Fruit fly (Drosophila melanogaster) whole organism, larva: Measurements from ENCODE around the gene CG7824.

Experiments
- noc ChIP-seq: fragments of 200-800 bp; sonication (Bioruptor generic); optimal IDR thresholded peaks from 3 replicates; lab custom pipeline; 2019; ENCODE audit warnings: missing biosample characterization, mild to moderate bottlenecking, missing genetic modification characterization, moderate library complexity

CG7824 gene

DNA sequence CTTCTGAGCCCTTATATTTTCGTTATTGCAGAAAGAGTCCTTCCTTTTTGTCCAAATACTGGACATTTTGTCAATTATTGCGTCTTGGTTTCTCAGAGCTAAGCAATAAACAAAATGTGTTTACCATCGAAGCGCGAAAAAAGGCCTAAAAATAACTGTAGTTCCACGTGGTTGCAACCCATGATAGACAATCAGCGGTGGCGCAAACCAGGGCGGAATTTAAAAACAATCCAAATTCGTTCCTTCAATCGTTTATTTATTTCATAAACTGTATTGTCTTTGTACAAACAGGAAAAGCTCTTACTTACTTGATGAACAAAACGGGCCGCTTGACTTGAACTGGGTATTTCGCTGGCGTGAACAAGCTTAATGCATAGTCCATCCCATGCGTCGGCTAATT, at the start of gene CG7824:
Gene CG7824 (minus strand): TSS at position 131 of the 400 bp plus-strand sequence.
- no peak for TF ChIP-seq noc (tag; lab: Kevin White, UChicago)

DNA sequence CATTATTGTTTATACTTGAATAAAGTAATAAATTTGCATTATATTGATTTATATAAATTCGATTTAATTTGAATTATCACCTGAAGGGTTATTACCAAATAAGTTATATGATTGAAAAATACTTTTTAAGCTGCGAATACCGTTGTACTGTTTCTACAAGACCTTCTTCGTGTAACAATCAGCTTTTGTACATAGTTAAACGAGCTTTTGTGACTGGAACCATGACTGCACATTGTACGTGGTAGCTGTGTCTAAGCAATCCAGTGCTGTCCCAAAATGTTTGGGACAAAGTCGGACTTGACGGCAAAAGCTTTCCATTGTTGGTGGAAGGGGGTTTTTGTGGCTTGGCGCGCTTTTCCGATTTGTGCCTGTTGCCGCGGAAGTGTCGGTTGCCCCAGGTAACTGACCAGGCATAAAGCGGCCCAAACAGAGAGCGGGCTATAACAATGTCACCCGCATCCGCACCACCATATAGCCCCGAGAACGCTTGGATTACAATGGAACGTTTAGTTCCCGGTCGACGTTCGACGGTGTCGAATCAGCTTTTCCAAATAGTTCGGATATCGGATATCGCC, 49.0 kb upstream of the CG7824 start, which contains the start of gene CG31036:
Gene CG31036 (plus strand): TSS at position 507 of the 575 bp plus-strand sequence.
- TF ChIP-seq noc (tag; lab: Kevin White, UChicago): no peak

DNA sequence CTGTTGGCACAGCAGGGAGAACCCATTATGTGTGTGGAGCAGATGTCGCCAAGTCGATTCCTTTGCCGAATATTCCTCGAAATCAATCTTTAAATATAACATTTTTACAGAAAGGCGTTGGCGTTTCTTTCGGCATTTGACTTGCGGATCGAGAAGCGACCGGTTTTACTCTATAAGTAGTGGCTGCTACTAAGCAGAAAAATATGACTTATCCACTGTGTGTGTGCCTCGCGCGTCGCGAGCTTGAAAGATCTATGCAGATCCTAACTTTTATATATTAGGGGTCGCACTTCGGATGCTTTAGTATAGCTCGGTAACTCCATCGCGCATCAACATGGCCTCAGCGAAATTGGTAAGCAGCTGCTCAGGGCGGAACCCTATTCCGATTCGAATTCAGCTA, 46.4 kb upstream of the CG7824 start, which contains the start of gene CG15515:
Gene CG15515 (plus strand): TSS at position 301 of the 400 bp plus-strand sequence.
- no peak for TF ChIP-seq noc (tag; lab: Kevin White, UChicago)

DNA sequence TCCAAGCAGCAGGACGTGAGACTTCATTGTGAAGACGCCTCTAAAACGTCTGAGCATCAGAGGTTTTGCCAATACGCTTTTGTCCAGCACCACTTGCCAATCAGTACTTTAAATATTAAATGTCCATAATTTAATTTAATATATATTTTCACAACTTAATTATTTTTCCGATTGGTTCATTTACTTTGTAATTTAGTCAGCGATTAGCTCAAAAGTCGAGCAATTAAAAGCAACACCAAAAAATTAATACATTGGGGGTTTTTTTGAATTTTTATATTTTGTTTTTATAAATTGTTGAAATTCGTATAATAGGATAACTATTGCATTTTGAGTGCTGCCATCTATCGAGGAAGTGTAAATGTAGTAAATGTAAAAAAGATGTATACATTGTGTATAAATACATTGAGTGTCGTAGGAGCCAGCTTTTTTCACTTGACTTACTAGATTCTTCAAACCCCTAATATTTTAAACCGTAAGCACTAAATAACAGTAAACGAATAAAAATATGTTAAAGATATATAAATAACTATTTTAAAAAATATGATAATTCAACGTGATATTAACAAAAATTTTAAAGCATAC, 45.1 kb upstream of the CG7824 start, which contains the start of gene CG15517:
Gene CG15517 (minus strand): TSS at position 51 of the 582 bp plus-strand sequence.
- TF ChIP-seq noc (tag; lab: Kevin White, UChicago): no peak

DNA sequence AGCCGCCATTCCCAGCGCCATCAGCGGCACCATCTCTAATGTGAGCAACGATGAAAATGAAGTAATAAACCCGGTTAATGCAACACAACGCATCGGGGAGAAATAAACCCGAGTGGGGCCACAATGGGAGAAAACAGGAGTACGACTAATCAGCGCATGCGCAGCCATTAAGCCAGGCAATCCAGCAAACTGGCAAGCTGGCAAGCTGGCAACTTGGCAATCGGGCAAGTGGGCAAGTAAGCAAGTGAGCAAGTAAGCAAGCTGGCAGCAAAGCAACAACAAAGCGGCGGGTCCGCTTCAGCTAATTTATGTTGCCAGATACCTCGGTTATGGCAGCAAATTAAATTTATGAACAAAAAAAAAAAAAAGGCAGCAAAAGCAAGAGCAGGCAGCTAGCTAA, 40.9 kb upstream of the CG7824 start:
- TF ChIP-seq noc (tag; lab: Kevin White, UChicago): no peak

DNA sequence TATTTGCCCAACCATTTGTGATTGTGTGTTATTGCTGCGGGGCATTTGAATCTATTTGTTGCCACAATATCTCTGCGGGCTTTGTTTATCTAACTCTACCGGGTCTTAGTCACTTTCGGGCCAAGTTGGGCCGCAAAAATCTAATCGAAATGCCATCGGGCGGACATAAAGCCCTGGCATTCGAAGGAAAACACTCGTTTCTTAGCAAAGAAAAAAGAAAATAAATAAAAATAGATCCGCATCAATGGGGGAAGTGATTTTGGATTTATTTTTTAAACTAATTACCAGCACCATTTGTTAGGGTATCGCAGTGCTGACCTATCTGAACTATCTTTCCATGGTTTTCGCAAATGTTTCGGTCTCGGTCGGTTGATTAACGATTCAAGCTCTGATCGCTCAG, 39.9 kb upstream of the CG7824 start:
- peak; percentile 50 for TF ChIP-seq noc (tag; lab: Kevin White, UChicago)

DNA sequence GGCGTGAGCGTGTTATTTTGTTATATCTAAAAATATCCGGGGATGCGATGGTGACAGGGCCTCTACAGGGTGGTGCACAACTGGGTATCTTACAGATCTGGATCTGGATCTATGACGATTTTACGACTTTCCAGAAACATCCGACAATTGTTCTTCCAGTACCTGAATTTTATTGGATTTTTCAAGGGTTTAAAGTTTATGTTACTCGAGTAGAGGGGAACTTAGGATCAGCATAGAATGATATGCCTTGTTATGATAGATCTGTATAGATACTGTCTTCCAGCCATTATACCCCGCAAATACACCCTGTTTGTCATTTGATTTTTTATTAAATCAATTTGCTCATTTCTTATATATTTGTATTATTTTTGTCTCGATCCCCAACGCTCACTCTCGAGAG, 35.7 kb upstream of the CG7824 start:
- TF ChIP-seq noc (tag; lab: Kevin White, UChicago): peak; percentile 67

DNA sequence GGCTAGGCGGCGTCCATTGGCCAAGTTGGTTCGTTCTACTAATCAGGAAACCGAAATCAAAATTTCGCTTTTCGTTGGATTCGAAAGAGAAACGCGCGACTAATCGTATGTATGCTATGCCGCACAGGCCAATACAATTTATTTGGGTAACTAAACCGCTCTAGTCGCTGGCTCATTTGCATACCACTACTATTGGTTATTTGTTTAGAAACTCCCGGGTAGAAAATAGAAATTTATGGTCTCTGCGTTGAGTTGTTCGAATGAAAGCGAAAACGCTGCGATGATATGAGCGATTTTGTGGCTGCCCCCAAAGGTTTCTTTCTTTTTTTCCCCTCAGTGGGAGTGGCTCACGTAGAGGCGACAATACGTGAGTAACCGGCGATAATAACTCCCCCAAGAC, 34.3 kb upstream of the CG7824 start:
- TF ChIP-seq noc (tag; lab: Kevin White, UChicago): no peak

DNA sequence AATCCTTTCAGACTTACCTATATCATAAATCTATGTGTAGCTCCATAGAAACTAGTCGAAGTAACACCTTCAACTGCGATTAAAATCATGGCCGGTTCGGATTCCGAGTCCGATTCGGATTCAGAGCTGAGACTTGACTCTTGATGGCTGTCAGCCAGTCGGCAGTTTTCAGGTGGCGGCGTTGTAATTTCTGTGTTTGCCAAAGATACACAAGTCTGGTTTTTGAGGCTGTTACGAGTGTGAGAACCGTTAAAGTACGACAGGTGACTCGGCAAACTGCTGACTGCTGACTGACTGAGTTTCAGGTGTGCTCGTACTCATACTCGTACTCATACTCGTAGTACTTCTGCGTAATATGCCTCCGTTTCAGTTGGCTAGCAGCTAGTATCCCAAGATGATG, 32.4 kb upstream of the CG7824 start:
- no peak for TF ChIP-seq noc (tag; lab: Kevin White, UChicago)

DNA sequence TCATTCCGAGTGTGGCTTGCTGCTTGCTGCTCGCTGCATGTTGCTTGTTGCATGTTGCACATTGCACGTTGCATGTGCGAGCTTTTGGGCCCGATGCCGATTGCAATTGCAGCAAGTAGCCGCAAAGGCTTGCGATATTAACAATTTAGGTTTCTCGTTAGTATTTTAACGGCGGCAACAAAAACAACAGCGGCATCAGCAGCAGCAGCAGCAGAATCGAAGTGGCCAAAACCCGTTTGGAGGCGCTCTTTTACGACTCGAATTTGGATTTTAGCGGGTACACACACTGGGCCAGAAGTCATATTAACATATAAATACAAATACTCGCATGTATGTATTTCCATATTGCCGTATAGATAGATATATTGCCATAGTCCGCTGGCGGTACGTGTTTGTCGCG, 21.6 kb upstream of the CG7824 start:
- TF ChIP-seq noc (tag; lab: Kevin White, UChicago): no peak

DNA sequence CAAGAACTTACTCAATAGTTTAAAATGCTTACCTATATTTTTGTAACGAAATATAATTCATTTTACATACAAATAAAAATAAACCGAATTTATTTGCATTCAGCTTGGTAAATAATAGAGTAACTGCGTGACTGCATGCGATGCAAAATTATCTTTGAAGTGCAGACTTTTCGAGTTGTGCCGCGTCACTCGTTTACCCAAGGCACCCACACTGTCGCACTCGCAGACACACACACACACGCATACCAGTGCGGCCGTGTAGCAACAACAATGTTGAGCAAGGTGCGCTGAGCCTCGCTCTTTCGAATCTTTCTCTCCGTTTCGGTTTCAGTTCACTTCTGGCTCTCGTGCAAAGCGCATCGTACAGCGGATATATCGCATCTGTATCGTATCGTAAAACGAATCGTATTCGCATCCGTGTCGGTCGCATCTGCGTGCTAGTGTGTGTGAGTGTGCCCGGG, 18.0 kb upstream of the CG7824 start, which contains the start of gene CG31038:
Gene CG31038 (plus strand): TSS at position 327 of the 461 bp plus-strand sequence.
- TF ChIP-seq noc (tag; lab: Kevin White, UChicago): no peak

DNA sequence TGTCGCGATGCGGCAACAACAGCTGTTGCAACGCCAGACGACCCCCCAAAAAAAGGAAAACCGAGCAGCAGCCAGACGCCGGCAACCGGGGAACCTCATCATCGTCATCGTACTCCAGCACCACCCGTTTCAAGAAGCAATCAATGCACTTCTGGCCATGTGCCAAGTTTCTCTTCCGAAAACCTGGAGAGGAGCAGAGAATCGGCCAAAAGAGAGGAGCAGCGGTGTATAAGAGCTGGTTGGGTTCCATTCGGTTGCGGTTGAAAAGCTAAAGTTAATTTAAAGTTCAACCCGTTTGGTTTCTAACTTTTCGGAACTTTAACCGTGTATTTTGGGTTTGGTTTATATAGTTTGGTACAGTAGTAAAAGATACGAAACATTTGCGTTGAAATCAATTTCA, 17.5 kb upstream of the CG7824 start:
- TF ChIP-seq noc (tag; lab: Kevin White, UChicago): no peak

DNA sequence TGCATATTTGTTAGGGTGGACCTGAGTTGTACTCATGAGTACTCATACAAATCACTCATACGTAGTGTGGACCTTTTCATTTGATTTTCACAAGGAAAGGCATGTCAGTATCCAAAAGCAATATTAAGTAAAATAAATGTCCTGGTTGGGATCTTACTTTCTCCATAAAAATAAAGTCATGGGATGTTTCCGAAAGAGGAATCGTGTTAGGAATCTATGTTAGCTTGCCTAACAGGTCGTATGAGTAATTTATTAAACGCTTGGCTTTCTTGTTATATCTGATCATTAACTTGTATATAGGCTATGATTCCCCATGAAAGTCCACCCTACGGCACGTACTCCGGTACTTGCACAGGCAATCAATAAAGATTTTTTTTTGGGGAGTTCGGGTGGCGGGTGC, 17.1 kb upstream of the CG7824 start:
- TF ChIP-seq noc (tag; lab: Kevin White, UChicago): no peak

DNA sequence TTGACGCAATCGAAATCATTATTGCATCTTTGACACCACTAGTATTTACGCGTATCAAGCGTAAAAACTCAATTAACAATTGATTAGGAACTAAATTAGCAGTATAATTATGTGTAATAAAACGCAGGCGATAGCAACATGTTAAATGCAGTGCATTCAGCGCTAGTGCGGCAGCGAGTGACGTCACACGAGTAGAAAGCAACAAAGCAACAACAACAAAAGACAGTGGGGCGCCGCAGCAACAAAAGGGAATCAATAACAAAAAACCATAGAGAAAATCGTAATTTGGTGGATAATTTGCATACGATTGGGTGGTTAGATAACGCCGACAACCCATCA, 10.6 kb upstream of the CG7824 start, which contains the start of gene CG34133:
Gene CG34133 (plus strand): TSS at position 16 of the 339 bp plus-strand sequence.
- TF ChIP-seq noc (tag; lab: Kevin White, UChicago): no peak

DNA sequence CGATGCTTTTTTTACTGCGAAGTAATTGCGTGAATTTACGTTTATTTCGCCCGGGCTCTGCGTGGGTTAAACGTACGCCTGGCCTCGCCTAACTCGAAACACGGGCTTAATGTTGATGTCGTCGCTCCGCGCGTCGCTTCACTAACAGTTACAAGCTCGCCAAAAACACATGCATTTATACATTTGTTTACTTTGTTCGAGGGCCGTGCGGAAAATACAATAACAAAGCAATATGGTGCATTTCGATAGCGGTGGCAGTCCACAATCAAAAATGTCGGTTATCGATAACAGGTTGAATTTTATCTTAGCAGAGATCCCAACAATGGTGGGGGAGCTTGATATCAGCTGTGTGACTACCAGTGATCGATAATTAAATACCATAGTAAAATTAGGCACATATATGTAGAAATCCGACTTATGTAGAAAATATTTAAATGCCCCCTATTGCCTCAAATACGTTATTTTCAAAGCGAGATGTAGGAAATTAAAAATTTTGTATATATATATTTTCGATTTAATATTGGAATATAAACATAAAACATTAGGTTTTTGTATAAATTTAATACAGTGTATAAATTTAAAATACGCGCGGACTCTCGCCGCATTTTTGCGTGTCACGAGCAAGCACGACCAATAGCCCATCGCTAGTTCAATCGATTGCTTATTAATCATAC, 10.1 kb upstream of the CG7824 start, which contains the start of gene Zip99C:
Gene Zip99C (minus strand): TSS at position 220 of the 674 bp plus-strand sequence.
- TF ChIP-seq noc (tag; lab: Kevin White, UChicago): peak; percentile 26

DNA sequence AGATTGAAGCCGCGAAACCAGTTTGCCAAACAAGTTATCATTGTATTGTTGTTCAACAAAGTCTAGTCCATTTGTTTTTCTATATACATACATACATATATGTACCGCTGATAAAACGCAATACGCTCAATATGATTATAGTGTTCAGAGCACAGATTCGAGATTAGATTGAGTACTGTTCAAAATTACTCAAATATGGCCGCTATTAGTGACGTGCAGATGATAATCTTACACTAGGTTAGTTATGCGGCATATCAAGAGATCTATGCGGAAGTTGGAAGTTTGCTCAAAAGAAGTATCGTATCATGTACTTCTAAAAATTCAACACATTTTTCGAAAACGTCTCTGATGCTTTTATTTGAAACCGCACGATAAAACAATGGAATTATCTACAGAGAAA, 9.2 kb upstream of the CG7824 start:
- TF ChIP-seq noc (tag; lab: Kevin White, UChicago): no peak
